Fruit fly (Drosophila melanogaster): ENCODE data around the gene Kebab.
A peak's percentile ranks its signal among the peaks of the same experiment; 100 is the strongest.

Kebab gene

dm6 chr2L:2037551-2038252 is 7.6 kb upstream of the Kebab start (continued):
- TF ChIP-seq disco-r (GFP tag; optimal IDR thresholded peaks at IDR 0.05), result no peak
- TF ChIP-seq BEAF-32 (GFP tag; optimal IDR thresholded peaks at IDR 0.05), result peak; percentile 99
- no peak for TF ChIP-seq Hr3 (GFP tag; optimal IDR thresholded peaks at IDR 0.05)
- TF ChIP-seq CG7928 (GFP tag; optimal IDR thresholded peaks at IDR 0.05), result peak; percentile 19
- TF ChIP-seq wdn (GFP tag; IDR thresholded peaks at IDR 0.05), result no peak
- TF ChIP-seq CG6272 (GFP tag; IDR thresholded peaks at IDR 0.05), result peak; percentile 36; the same call in 1 of the 2 replicates
- peak; percentile 21; the same call in 1 of the 2 replicates for TF ChIP-seq vvl (GFP tag; IDR thresholded peaks at IDR 0.05)
- TF ChIP-seq dm (GFP tag; optimal IDR thresholded peaks at IDR 0.05), result peak; percentile 72
- no peak for TF ChIP-seq CG12744 (GFP tag; optimal IDR thresholded peaks at IDR 0.05)
- peak; percentile 48; the same call in 1 of the 2 replicates for TF ChIP-seq slbo (GFP tag; IDR thresholded peaks at IDR 0.05)
- peak; percentile 78 for TF ChIP-seq CG15514 (GFP tag; optimal IDR thresholded peaks at IDR 0.05)
- TF ChIP-seq CG2199 (GFP tag; IDR thresholded peaks at IDR 0.05), result no peak
- no peak for TF ChIP-seq Sox100B (GFP tag; optimal IDR thresholded peaks at IDR 0.05)
- TF ChIP-seq Lhr (GFP tag; optimal IDR thresholded peaks at IDR 0.05), result peak; percentile 94
- TF ChIP-seq Hand (GFP tag; optimal IDR thresholded peaks at IDR 0.05), result no peak
- no peak for TF ChIP-seq CG15696 (tag; optimal IDR thresholded peaks at IDR 0.05)
- TF ChIP-seq pzg (GFP tag; optimal IDR thresholded peaks at IDR 0.05), result peak; percentile 99
- peak; percentile 93 for TF ChIP-seq unc-4 (GFP tag; IDR thresholded peaks at IDR 0.05; ENCODE audit: partially characterized antibody)
- TF ChIP-seq CG31224 (GFP tag; IDR thresholded peaks at IDR 0.05), result no peak
- peak; percentile 44 for TF ChIP-seq hkb (optimal IDR thresholded peaks at IDR 0.05)
- TF ChIP-seq hkb (GFP tag; IDR thresholded peaks at IDR 0.05), result no peak
- no peak for TF ChIP-seq Aef1 (GFP tag; IDR thresholded peaks at IDR 0.05)
- TF ChIP-seq CG1647 (GFP tag; optimal IDR thresholded peaks at IDR 0.05), result peak; percentile 45
- TF ChIP-seq CG14710 (tag; optimal IDR thresholded peaks at IDR 0.05), result peak; percentile 78
- TF ChIP-seq CG15601 (tag; optimal IDR thresholded peaks at IDR 0.05), result peak; percentile 35
- TF ChIP-seq ems (GFP tag; optimal IDR thresholded peaks at IDR 0.05), result peak; percentile 22
- TF ChIP-seq MBD-R2 (GFP tag; IDR thresholded peaks at IDR 0.05), result peak; percentile 58
- peak; percentile 74 for TF ChIP-seq Myb (GFP tag; optimal IDR thresholded peaks at IDR 0.05)
- TF ChIP-seq CG3726 (GFP tag; IDR thresholded peaks at IDR 0.05), result no peak
- no peak for TF ChIP-seq gcm (GFP tag; optimal IDR thresholded peaks at IDR 0.05)
- peak; percentile 94 for TF ChIP-seq CG16813 (GFP tag; IDR thresholded peaks at IDR 0.05; ENCODE audit: partially characterized antibody)
- TF ChIP-seq gfzf (GFP tag; optimal IDR thresholded peaks at IDR 0.05), result peak; percentile 60
- peak in 1 of 2 experiments; percentile 89 for TF ChIP-seq Hr78 (GFP tag; optimal IDR thresholded peaks at IDR 0.05)
- TF ChIP-seq ind (GFP tag; optimal IDR thresholded peaks at IDR 0.05), result no peak
- peak; percentile 14 for TF ChIP-seq CG8944 (GFP tag; optimal IDR thresholded peaks at IDR 0.05)
- TF ChIP-seq CG3163 (GFP tag; optimal IDR thresholded peaks at IDR 0.05), result peak; percentile 29
- TF ChIP-seq CG14441 (GFP tag; IDR thresholded peaks at IDR 0.05), result 0 out of 2 replicates have a peak, but pooled peaks have one; percentile 27

- TF ChIP-seq Poxn (GFP tag; IDR thresholded peaks at IDR 0.05) (no peak), Hr78 (GFP tag; optimal IDR thresholded peaks at IDR 0.05) (peak in 1 of 2 experiments; percentile 76), seq (GFP tag; IDR thresholded peaks at IDR 0.05) (0 out of 2 replicates have a peak, but pooled peaks have one; percentile 42), chif (GFP tag; optimal IDR thresholded peaks at IDR 0.05) (no peak), CG17359 (tag; optimal IDR thresholded peaks at IDR 0.05) (peak; percentile 2), CG14441 (GFP tag; IDR thresholded peaks at IDR 0.05) (no peak; the same call in 1 of the 2 replicates), ind (GFP tag; optimal IDR thresholded peaks at IDR 0.05) (no peak), zfh2 (GFP tag; optimal IDR thresholded peaks at IDR 0.05) (no peak), esg (GFP tag; conservative IDR thresholded peaks at IDR 0.05) (no peak), exex (tag; optimal IDR thresholded peaks at IDR 0.05) (peak; percentile 73), GATAe (GFP tag; conservative IDR thresholded peaks at IDR 0.05) (no peak; the same call in 1 of the 2 replicates), ab (GFP tag; optimal IDR thresholded peaks at IDR 0.05) (no peak), sisA (GFP tag; IDR thresholded peaks at IDR 0.05) (no peak), kay (GFP tag; optimal IDR thresholded peaks at IDR 0.05) (peak; percentile 65), Hmx (GFP tag; optimal IDR thresholded peaks at IDR 0.05) (no peak), CG10959 (GFP tag; IDR thresholded peaks at IDR 0.05) (no peak)
Measured at dm6 chr2L:2038253-2038955, 6.9 kb upstream of the Kebab start.

Measured in whole organism, embryonic.